Fruit fly (Drosophila melanogaster): ENCODE results near the gene wgn.
A peak's percentile ranks its signal among the peaks of the same experiment; 100 is the strongest.

The wgn gene

dm6 chrX:18652879-18653278 lies 18.2 kb upstream of the wgn start, which contains the start of gene Ing3 (continued):
- TF ChIP-seq Hmr (GFP tag; optimal IDR thresholded peaks at IDR 0.05), result peak; percentile 1
- no peak for TF ChIP-seq chm (GFP tag; IDR thresholded peaks at IDR 0.05)
- TF ChIP-seq trem (tag; optimal IDR thresholded peaks at IDR 0.05), result peak; percentile 80
- TF ChIP-seq ato (GFP tag; IDR thresholded peaks at IDR 0.05; ENCODE audit: partially characterized antibody), result peak; percentile 63
- peak; percentile 74 for TF ChIP-seq Bgb (GFP tag; IDR thresholded peaks at IDR 0.05; ENCODE audit: partially characterized antibody)
- TF ChIP-seq HLH54F (GFP tag; optimal IDR thresholded peaks at IDR 0.05), result no peak
- peak; percentile 77 for TF ChIP-seq bbx (GFP tag; IDR thresholded peaks at IDR 0.05; ENCODE audit: partially characterized antibody)
- TF ChIP-seq Sry-δ (GFP tag; optimal IDR thresholded peaks at IDR 0.05), result peak; percentile 67
- TF ChIP-seq CoRest (tag; optimal IDR thresholded peaks at IDR 0.05), result peak; percentile 1
- TF ChIP-seq Dll (GFP tag; IDR thresholded peaks at IDR 0.05; ENCODE audit: partially characterized antibody), result peak; percentile 66; the same call in 3 of the 4 replicates
- peak; percentile 12 for TF ChIP-seq CG2712 (tag; optimal IDR thresholded peaks at IDR 0.05)
- TF ChIP-seq Med (GFP tag), result peak; percentile 49
- peak; percentile 86 for TF ChIP-seq BEAF-32 (GFP tag; optimal IDR thresholded peaks at IDR 0.05)
- peak; percentile 53; the same call in 2 of the 3 replicates for TF ChIP-seq CG34224 (GFP tag; IDR thresholded peaks at IDR 0.05; ENCODE audit: partially characterized antibody)
- peak; percentile 69 for TF ChIP-seq Scr (GFP tag; IDR thresholded peaks at IDR 0.05; ENCODE audit: partially characterized antibody)
- TF ChIP-seq org-1 (GFP tag; optimal IDR thresholded peaks at IDR 0.05), result no peak
- peak; percentile 31 for TF ChIP-seq Myb (GFP tag; optimal IDR thresholded peaks at IDR 0.05)
- no peak for TF ChIP-seq CG10366 (GFP tag; IDR thresholded peaks at IDR 0.05)
- TF ChIP-seq inv (GFP tag; IDR thresholded peaks at IDR 0.05; ENCODE audit: partially characterized antibody), result peak; percentile 51; the same call in 1 of the 2 replicates
- TF ChIP-seq Dref (GFP tag; IDR thresholded peaks at IDR 0.05), result peak; percentile 86
- TF ChIP-seq Dp (GFP tag; optimal IDR thresholded peaks at IDR 0.05), result peak; percentile 82
- peak; percentile 61 for TF ChIP-seq pita (GFP tag; optimal IDR thresholded peaks at IDR 0.05)
- TF ChIP-seq CHES-1-like (GFP tag; optimal IDR thresholded peaks at IDR 0.05), result no peak
- peak; percentile 29 for TF ChIP-seq Sin3A (optimal IDR thresholded peaks at IDR 0.05)
- TF ChIP-seq HmgZ (tag; optimal IDR thresholded peaks at IDR 0.05), result peak; percentile 30
- peak; percentile 71 for TF ChIP-seq CG9797 (GFP tag; optimal IDR thresholded peaks at IDR 0.05)
- TF ChIP-seq Ets97D (GFP tag; optimal IDR thresholded peaks at IDR 0.05), result peak; percentile 30
- no peak for TF ChIP-seq B-H2 (GFP tag; optimal IDR thresholded peaks at IDR 0.05)
- TF ChIP-seq Lhr (GFP tag; optimal IDR thresholded peaks at IDR 0.05), result peak; percentile 27
- TF ChIP-seq CG7839 (tag; optimal IDR thresholded peaks at IDR 0.05), result no peak
- no peak for TF ChIP-seq CG9876 (GFP tag; optimal IDR thresholded peaks at IDR 0.05)
- peak; percentile 64 for TF ChIP-seq MESR4 (GFP tag; optimal IDR thresholded peaks at IDR 0.05)
- TF ChIP-seq gfzf (GFP tag; optimal IDR thresholded peaks at IDR 0.05), result peak; percentile 83

DNA sequence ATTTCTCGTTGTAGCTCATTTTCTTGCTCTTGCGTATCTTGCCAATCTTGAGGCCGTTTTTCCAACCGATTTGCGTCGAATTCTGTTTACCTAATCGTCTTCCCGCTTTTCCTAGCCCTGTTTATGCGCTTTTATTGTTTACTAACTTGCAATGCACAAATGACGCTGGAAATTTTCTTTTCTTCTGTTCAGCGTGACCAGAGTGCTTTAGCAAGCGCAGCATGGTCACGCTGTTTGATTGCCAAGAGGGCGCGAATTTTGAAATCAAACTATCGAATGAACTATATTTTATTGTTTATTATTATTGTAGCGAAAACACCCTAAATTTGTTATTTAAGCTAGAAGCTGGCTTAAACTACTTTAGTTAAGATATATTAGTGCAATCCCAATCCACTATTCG lies 15.5 kb upstream of the wgn start, which contains the start of gene Hou:
Gene Hou (minus strand): TSS at position 193 of the 400 bp plus-strand sequence.
- TF ChIP-seq otp (GFP tag; IDR thresholded peaks at IDR 0.05) (no peak), CG6654 (GFP tag; optimal IDR thresholded peaks at IDR 0.05) (no peak), lola (GFP tag; optimal IDR thresholded peaks at IDR 0.05) (no peak), CG10462 (GFP tag; optimal IDR thresholded peaks at IDR 0.05) (no peak), CG14441 (GFP tag; IDR thresholded peaks at IDR 0.05) (no peak), Mes4 (GFP tag; optimal IDR thresholded peaks at IDR 0.05) (no peak), Opbp (GFP tag; IDR thresholded peaks at IDR 0.05; ENCODE audit: partially characterized antibody) (peak; percentile 44; the same call in 1 of the 3 replicates), CG12236 (GFP tag; optimal IDR thresholded peaks at IDR 0.05) (no peak), chinmo (GFP tag; IDR thresholded peaks at IDR 0.05; ENCODE audit: partially characterized antibody) (peak; percentile 78; the same call in 3 of the 4 replicates), CG16863 (GFP tag; optimal IDR thresholded peaks at IDR 0.05) (no peak), mld (GFP tag; IDR thresholded peaks at IDR 0.05; ENCODE audit: partially characterized antibody) (no peak), row (GFP tag; IDR thresholded peaks at IDR 0.05) (no peak), CG1602 (GFP tag; optimal IDR thresholded peaks at IDR 0.05) (no peak), oc (tag; optimal IDR thresholded peaks at IDR 0.05) (no peak), CG14860 (GFP tag; IDR thresholded peaks at IDR 0.05; ENCODE audit: partially characterized antibody) (no peak), chif (GFP tag; optimal IDR thresholded peaks at IDR 0.05) (no peak), CG7987 (GFP tag; optimal IDR thresholded peaks at IDR 0.05) (no peak), CG1529 (GFP tag; optimal IDR thresholded peaks at IDR 0.05) (no peak)
